Fruit fly (Drosophila melanogaster): ENCODE results near the gene mthl7.

mthl7 gene

dm6 chr3L:8175818-8176217 lies 4.5 kb downstream of the mthl7 start, which contains the start of gene RecQ4 (continued):
- TF ChIP-seq phol (tag; optimal IDR thresholded peaks at IDR 0.05) (peak; percentile 22), Doc3 (GFP tag; IDR thresholded peaks at IDR 0.05; ENCODE audit: partially characterized antibody) (0 out of 3 replicates have a peak, but pooled peaks have one; percentile 26), Adf1 (GFP tag; IDR thresholded peaks at IDR 0.05) (no peak), CG17385 (GFP tag; optimal IDR thresholded peaks at IDR 0.05) (no peak), CG3847 (GFP tag; IDR thresholded peaks at IDR 0.05) (peak; percentile 87), zfh1 (GFP tag; IDR thresholded peaks at IDR 0.05) (no peak), hbn (GFP tag; IDR thresholded peaks at IDR 0.05; ENCODE audit: partially characterized antibody) (peak; percentile 25; the same call in 1 of the 2 replicates), CG18599 (GFP tag; optimal IDR thresholded peaks at IDR 0.05) (no peak), CoRest (tag; optimal IDR thresholded peaks at IDR 0.05) (peak; percentile 35), unc-4 (GFP tag; IDR thresholded peaks at IDR 0.05; ENCODE audit: partially characterized antibody) (0 out of 2 replicates have a peak, but pooled peaks have one; percentile 29), CG31441 (GFP tag; IDR thresholded peaks at IDR 0.05) (no peak), CG10431 (GFP tag; optimal IDR thresholded peaks at IDR 0.05) (no peak), YL-1 (GFP tag; optimal IDR thresholded peaks at IDR 0.05) (peak; percentile 40), CG18011 (GFP tag; optimal IDR thresholded peaks at IDR 0.05) (peak; percentile 17), CG12769 (tag; optimal IDR thresholded peaks at IDR 0.05) (no peak), TFAM (GFP tag; optimal IDR thresholded peaks at IDR 0.05) (no peak), Awh (GFP tag; IDR thresholded peaks at IDR 0.05) (no peak), Opbp (GFP tag; IDR thresholded peaks at IDR 0.05; ENCODE audit: partially characterized antibody) (peak; percentile 53; the same call in 1 of the 3 replicates), Ssrp (tag; optimal IDR thresholded peaks at IDR 0.05) (no peak), HLH54F (GFP tag; optimal IDR thresholded peaks at IDR 0.05) (no peak), ro (GFP tag; IDR thresholded peaks at IDR 0.05) (no peak), CG11085 (GFP tag; IDR thresholded peaks at IDR 0.05) (no peak), CG3163 (GFP tag; optimal IDR thresholded peaks at IDR 0.05) (no peak), esg (GFP tag; conservative IDR thresholded peaks at IDR 0.05) (no peak), hth (optimal IDR thresholded peaks at IDR 0.05) (no peak), bowl (GFP tag; IDR thresholded peaks at IDR 0.05) (no peak), CG11247 (GFP tag; IDR thresholded peaks at IDR 0.05) (no peak), zfh2 (GFP tag; optimal IDR thresholded peaks at IDR 0.05) (peak; percentile 10), ATbp (GFP tag; optimal IDR thresholded peaks at IDR 0.05) (no peak), CG13287 (GFP tag; IDR thresholded peaks at IDR 0.05; ENCODE audit: partially characterized antibody) (peak; percentile 51; the same call in 1 of the 2 replicates), H15 (GFP tag; IDR thresholded peaks at IDR 0.05) (no peak), stc (GFP tag; IDR thresholded peaks at IDR 0.05) (no peak), pros (GFP tag; optimal IDR thresholded peaks at IDR 0.05) (no peak), CG5245 (GFP tag; optimal IDR thresholded peaks at IDR 0.05) (no peak), chn (GFP tag; optimal IDR thresholded peaks at IDR 0.05) (no peak), CG8281 (tag; optimal IDR thresholded peaks at IDR 0.05) (no peak), Myb (GFP tag; optimal IDR thresholded peaks at IDR 0.05) (peak; percentile 46), da (GFP tag; optimal IDR thresholded peaks at IDR 0.05) (no peak), CG11695 (GFP tag; IDR thresholded peaks at IDR 0.05) (no peak), CG8478 (optimal IDR thresholded peaks at IDR 0.05) (no peak), HLHmδ (GFP tag; optimal IDR thresholded peaks at IDR 0.05) (no peak), CG9876 (GFP tag; optimal IDR thresholded peaks at IDR 0.05) (no peak), CG4424 (GFP tag; optimal IDR thresholded peaks at IDR 0.05) (no peak), MBD-R2 (GFP tag; IDR thresholded peaks at IDR 0.05) (peak; percentile 78), CG1603 (tag; optimal IDR thresholded peaks at IDR 0.05) (no peak), Taf1 (GFP tag; IDR thresholded peaks at IDR 0.05) (no peak), CG7357 (GFP tag; IDR thresholded peaks at IDR 0.05) (no peak), CG4617 (GFP tag; optimal IDR thresholded peaks at IDR 0.05; ENCODE audit: borderline replicate concordance) (peak; percentile 8), CG16813 (GFP tag; IDR thresholded peaks at IDR 0.05; ENCODE audit: partially characterized antibody) (peak; percentile 58), HmgZ (tag; optimal IDR thresholded peaks at IDR 0.05) (peak; percentile 40), h (optimal IDR thresholded peaks at IDR 0.05) (no peak), sob (GFP tag; IDR thresholded peaks at IDR 0.05) (no peak)
